Worm (Caenorhabditis elegans) whole organism, L2 larva: ENCODE data around the gene Y94H6A.3.
A peak's percentile ranks its signal among the peaks of the same experiment; 100 is the strongest.
"Not testable (repeated sequence)": the region's sequence is repeated elsewhere in the genome, so short reads cannot be mapped to it uniquely, and the experiment has no call there.

Experiments used
- C34F6.9 ChIP-seq: fragments of 150-350 bp; optimal IDR thresholded peaks from 2 replicates; lab custom pipeline; 2014; ENCODE audit warnings: missing biosample characterization, missing genetic modification characterization
- R02D3.7 ChIP-seq: fragments of 150-350 bp; optimal IDR thresholded peaks from 2 replicates; lab custom pipeline; 2014; ENCODE audit warnings: missing biosample characterization, missing genetic modification characterization
- ZK546.5 ChIP-seq: sonication (generic microtip); optimal IDR thresholded peaks from 2 replicates; lab custom pipeline; 2017; ENCODE audit warnings: missing biosample characterization, missing genetic modification characterization
- alr-1 ChIP-seq: fragments of 150-350 bp; optimal IDR thresholded peaks from 2 replicates; lab custom pipeline; 2014; ENCODE audit warnings: missing biosample characterization, missing genetic modification characterization
- aly-2 ChIP-seq: fragments of 150-350 bp; optimal IDR thresholded peaks from 2 replicates; lab custom pipeline; 2014; ENCODE audit warnings: missing biosample characterization, missing genetic modification characterization
- ama-1 ChIP-seq: fragments of 150-350 bp; optimal IDR thresholded peaks from 2 replicates; lab custom pipeline; 2018; ENCODE audit warnings: inconsistent platforms
- blmp-1 ChIP-seq: sonication (generic microtip); optimal IDR thresholded peaks from 2 replicates; lab custom pipeline; 2017; ENCODE audit warnings: missing genetic modification characterization, mild to moderate bottlenecking, missing compliant biosample characterization, antibody characterized with exemption, moderate library complexity; ENCODE audit not compliant: insufficient read depth
- ceh-82 ChIP-seq: fragments of 150-350 bp; optimal IDR thresholded peaks from 2 replicates; lab custom pipeline; 2014; ENCODE audit warnings: missing biosample characterization, missing genetic modification characterization
- crh-2 ChIP-seq: sonication (generic microtip); optimal IDR thresholded peaks from 2 replicates; lab custom pipeline; 2017; ENCODE audit warnings: missing biosample characterization, missing genetic modification characterization
- egl-27 ChIP-seq: sonication (generic microtip); optimal IDR thresholded peaks from 3 replicates; lab custom pipeline; 2017; ENCODE audit warnings: missing biosample characterization, missing genetic modification reagents, missing genetic modification characterization
- elt-1 ChIP-seq: fragments of 150-350 bp; optimal IDR thresholded peaks from 2 replicates; lab custom pipeline; 2014; ENCODE audit warnings: missing biosample characterization, missing genetic modification characterization
- gmeb-1 ChIP-seq: fragments of 150-350 bp; optimal IDR thresholded peaks from 2 replicates; lab custom pipeline; 2014; ENCODE audit warnings: missing biosample characterization, missing genetic modification characterization
- lin-11 ChIP-seq: fragments of 150-350 bp; sonication (generic microtip); optimal IDR thresholded peaks from 2 replicates; lab custom pipeline; 2014; ENCODE audit warnings: missing biosample characterization, missing genetic modification characterization, inconsistent platforms, mixed read lengths
- lin-13 ChIP-seq: fragments of 150-350 bp; optimal IDR thresholded peaks from 2 replicates; lab custom pipeline; 2014; ENCODE audit warnings: missing biosample characterization, missing genetic modification reagents, missing genetic modification characterization
- lin-39 ChIP-seq: fragments of 150-350 bp; optimal IDR thresholded peaks from 2 replicates; lab custom pipeline; 2014; ENCODE audit warnings: missing biosample characterization, missing genetic modification reagents, missing genetic modification characterization
- lsy-2 ChIP-seq, 2 experiments: fragments of 150-350 bp in 1 of 2; sonication (generic microtip) in 1 of 2; optimal IDR thresholded peaks; 2 replicates each; lab custom pipeline; 2014 to 2017; ENCODE audit warnings: missing biosample characterization in 2 of 2, missing genetic modification characterization in 2 of 2
- mbf-1 ChIP-seq: sonication (generic microtip); optimal IDR thresholded peaks from 2 replicates; lab custom pipeline; 2017; ENCODE audit warnings: missing biosample characterization, missing genetic modification characterization
- nhr-11 ChIP-seq: fragments of 150-350 bp; optimal IDR thresholded peaks from 2 replicates; lab custom pipeline; 2014; ENCODE audit warnings: missing biosample characterization, missing genetic modification characterization
- nhr-12 ChIP-seq: fragments of 150-350 bp; optimal IDR thresholded peaks from 2 replicates; lab custom pipeline; 2014; ENCODE audit warnings: missing biosample characterization, missing genetic modification characterization
- nhr-129 ChIP-seq: fragments of 150-350 bp; optimal IDR thresholded peaks from 2 replicates; lab custom pipeline; 2014; ENCODE audit warnings: missing biosample characterization, missing genetic modification characterization
- nhr-21 ChIP-seq: fragments of 150-350 bp; optimal IDR thresholded peaks from 2 replicates; lab custom pipeline; 2014; ENCODE audit warnings: missing biosample characterization, missing genetic modification characterization
- nhr-237 ChIP-seq: fragments of 150-350 bp; optimal IDR thresholded peaks from 2 replicates; lab custom pipeline; 2014; ENCODE audit warnings: missing biosample characterization, missing genetic modification characterization
- nhr-25 ChIP-seq: fragments of 150-350 bp; sonication (generic microtip); optimal IDR thresholded peaks from 3 replicates; lab custom pipeline; 2014; ENCODE audit warnings: missing biosample characterization, missing genetic modification characterization
- sem-4 ChIP-seq: fragments of 150-350 bp; optimal IDR thresholded peaks from 2 replicates; lab custom pipeline; 2014; ENCODE audit warnings: missing biosample characterization, missing genetic modification reagents, missing genetic modification characterization
- skn-1 ChIP-seq: sonication (generic microtip); optimal IDR thresholded peaks from 2 replicates; lab custom pipeline; 2017; ENCODE audit warnings: missing biosample characterization, missing genetic modification characterization
- sma-3 ChIP-seq: sonication (generic microtip); optimal IDR thresholded peaks from 2 replicates; lab custom pipeline; 2016; ENCODE audit warnings: missing genetic modification reagents, missing genetic modification characterization, missing compliant biosample characterization
- snpc-4 ChIP-seq: fragments of 150-350 bp; optimal IDR thresholded peaks from 2 replicates; lab custom pipeline; 2014; ENCODE audit warnings: missing biosample characterization, missing genetic modification characterization
- unc-55 ChIP-seq: fragments of 150-350 bp; sonication (generic microtip); optimal IDR thresholded peaks from 3 replicates; lab custom pipeline; 2014; ENCODE audit warnings: missing biosample characterization, missing genetic modification reagents, missing genetic modification characterization
- unc-62 ChIP-seq: fragments of 150-350 bp; optimal IDR thresholded peaks from 2 replicates; lab custom pipeline; 2014; ENCODE audit warnings: missing biosample characterization, missing genetic modification reagents, missing genetic modification characterization
- zag-1 ChIP-seq: fragments of 150-350 bp; optimal IDR thresholded peaks from 2 replicates; lab custom pipeline; 2014; ENCODE audit warnings: missing biosample characterization, missing genetic modification characterization
- ztf-1 ChIP-seq: fragments of 200-800 bp; sonication (Bioruptor generic); conservative IDR thresholded peaks from 2 replicates; pipeline ENCODE4 v1.3.6; 2022; ENCODE audit warnings: missing genetic modification characterization, missing compliant biosample characterization
- ztf-11 ChIP-seq: sonication (generic microtip); optimal IDR thresholded peaks from 2 replicates; lab custom pipeline; 2017; ENCODE audit warnings: missing biosample characterization, missing genetic modification characterization
- ztf-4 ChIP-seq: fragments of 150-350 bp; optimal IDR thresholded peaks from 2 replicates; lab custom pipeline; 2014; ENCODE audit warnings: missing biosample characterization, missing genetic modification characterization

The Y94H6A.3 gene

DNA sequence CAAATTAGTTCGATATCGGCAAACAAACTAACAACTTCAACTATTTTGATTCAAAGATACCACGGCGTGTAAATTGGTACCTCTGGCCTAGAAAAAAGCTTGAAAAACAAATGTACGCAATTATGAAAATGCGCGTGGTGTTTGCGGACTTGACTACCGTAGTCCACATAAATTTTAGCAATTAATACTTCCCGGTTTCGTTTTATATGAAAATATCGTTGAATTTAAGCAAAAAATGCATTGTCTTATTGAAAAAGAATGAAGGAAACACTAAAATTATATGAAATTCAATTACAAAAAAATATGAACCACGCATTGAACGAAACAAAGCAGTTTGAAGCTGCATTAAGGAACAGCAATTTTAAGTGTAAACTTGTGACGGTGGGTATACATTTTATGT is 1.4 kb upstream of the Y94H6A.3 start, which contains the start of gene gpx-4:
Gene gpx-4, minus strand, starts transcription at position 101 of the 400 bp plus-strand sequence.
- not testable (repeated sequence) for TF ChIP-seq sma-3 (GFP tag; lab: Kevin White, UChicago); ceh-82 (tag; lab: Kevin White, UChicago); aly-2 (tag; lab: Kevin White, UChicago)
- TF ChIP-seq, all 48 proteins: peak for 0; not testable (repeated sequence) for 48

DNA sequence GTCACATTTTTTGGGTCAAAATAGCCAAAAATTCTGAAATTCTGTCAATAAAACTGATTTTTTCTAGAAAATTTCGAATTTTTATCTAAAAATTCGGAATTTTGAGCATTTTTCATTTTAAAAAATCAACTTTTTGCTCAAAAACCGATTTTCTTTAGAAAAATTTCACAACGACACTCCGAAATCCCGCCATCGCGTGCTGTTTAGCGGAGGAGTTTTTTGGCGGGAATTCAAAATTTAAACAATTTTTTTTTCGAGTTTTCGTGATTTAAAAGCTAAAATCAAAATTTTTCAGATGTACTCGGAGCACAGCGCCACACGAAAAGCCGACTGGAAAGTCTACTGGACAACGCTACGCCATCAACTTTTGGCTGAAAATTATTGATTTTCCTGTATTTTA is 1.4 kb downstream of the Y94H6A.3 start:
- TF ChIP-seq nhr-129 (tag; lab: Kevin White, UChicago), result no peak
- TF ChIP-seq ZK546.5 (tag; lab: Kevin White, UChicago), result no peak
- no peak for TF ChIP-seq ceh-82 (tag; lab: Kevin White, UChicago)
- no peak for TF ChIP-seq nhr-11 (tag; lab: Kevin White, UChicago)
- TF ChIP-seq nhr-237 (tag; lab: Kevin White, UChicago), result no peak
- TF ChIP-seq gmeb-1 (tag; lab: Kevin White, UChicago), result no peak
- TF ChIP-seq skn-1 (tag; lab: Kevin White, UChicago), result no peak

- TF ChIP-seq snpc-4 (no peak), ztf-1 (GFP tag; lab: Robert Waterston, UW) (no peak), lin-39 (tag; lab: Kevin White, UChicago) (no peak), nhr-12 (tag; lab: Kevin White, UChicago) (no peak), nhr-129 (tag; lab: Kevin White, UChicago) (no peak), ztf-11 (no peak)
Observed at ce11 chrIV:2678152-2678551, 1.8 kb downstream of the Y94H6A.3 start.

DNA sequence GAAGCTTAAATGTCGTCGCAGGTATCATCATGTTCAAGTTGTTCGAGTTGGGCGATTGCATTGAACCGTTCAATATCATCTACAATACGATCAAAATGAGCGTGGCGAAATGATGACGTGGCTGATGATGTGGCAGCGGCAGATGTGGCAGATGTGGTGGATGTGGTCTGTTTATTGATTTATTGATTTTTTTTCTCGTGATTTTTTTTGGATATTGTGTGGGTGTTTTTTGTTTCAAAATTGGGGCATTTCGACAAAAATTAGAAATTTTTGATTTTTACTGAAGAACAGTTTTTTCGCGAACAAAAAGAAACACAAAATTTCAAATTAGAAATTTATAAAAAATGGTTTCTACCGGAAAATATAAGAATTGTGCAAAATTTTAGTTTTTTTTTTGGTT is 4.0 kb downstream of the Y94H6A.3 start:
- no peak for TF ChIP-seq R02D3.7 (tag; lab: Kevin White, UChicago)
- TF ChIP-seq, all 48 proteins: peak for 0

DNA sequence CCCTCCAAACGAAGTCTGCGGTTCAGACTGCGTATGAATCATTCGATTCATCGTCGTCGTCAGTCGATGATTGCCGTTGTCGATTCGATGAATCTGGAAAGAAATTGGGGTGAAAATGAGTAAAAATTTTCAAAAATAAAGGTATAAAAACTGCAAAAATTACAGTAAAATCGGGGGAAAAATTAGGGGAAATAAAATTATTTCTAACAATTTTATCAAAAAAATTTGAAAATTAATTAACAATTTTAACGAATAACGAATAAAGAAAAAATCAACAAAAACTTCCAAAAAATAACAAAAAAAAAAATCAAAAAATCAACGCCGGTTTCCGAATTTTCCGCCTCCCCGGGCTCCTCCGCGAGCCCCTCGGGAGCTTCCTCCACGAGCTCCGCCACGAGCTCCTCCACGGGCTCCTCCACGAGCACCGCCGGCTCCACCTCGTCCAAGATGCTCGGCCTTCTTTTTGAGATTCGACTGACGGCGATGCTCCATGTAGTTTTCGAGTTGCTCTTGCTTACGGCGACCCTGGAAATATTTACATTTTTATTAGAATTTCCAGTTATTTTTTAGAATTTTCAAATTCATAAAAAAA is 12.5 kb downstream of the Y94H6A.3 start, which contains the start of gene egrh-3:
Gene egrh-3, minus strand, starts transcription at position 51 of the 592 bp plus-strand sequence.
- TF ChIP-seq nhr-129 (tag; lab: Kevin White, UChicago), result no peak
- no peak for TF ChIP-seq zag-1 (tag; lab: Kevin White, UChicago)
- TF ChIP-seq elt-1 (tag; lab: Kevin White, UChicago), result no peak
- TF ChIP-seq ztf-11, result no peak
- TF ChIP-seq gmeb-1 (tag; lab: Kevin White, UChicago), result no peak
- TF ChIP-seq ZK546.5 (tag; lab: Kevin White, UChicago), result no peak
- TF ChIP-seq snpc-4, result no peak
- no peak for TF ChIP-seq lin-11 (tag; lab: Kevin White, UChicago)
- TF ChIP-seq ceh-82 (tag; lab: Kevin White, UChicago), result no peak
- no peak for TF ChIP-seq nhr-21 (tag; lab: Kevin White, UChicago)
- no peak for TF ChIP-seq egl-27 (tag; lab: Kevin White, UChicago)
- no peak for TF ChIP-seq skn-1 (tag; lab: Kevin White, UChicago)
- no peak for TF ChIP-seq R02D3.7 (tag; lab: Kevin White, UChicago)
- TF ChIP-seq blmp-1 (tag; lab: Kevin White, UChicago), result no peak
- TF ChIP-seq mbf-1 (tag; lab: Kevin White, UChicago), result no peak
- no peak for TF ChIP-seq alr-1 (tag; lab: Kevin White, UChicago)
- no peak for TF ChIP-seq unc-55 (GFP tag; lab: Kevin White, UChicago)
- TF ChIP-seq lsy-2 (tag; optimal IDR thresholded peaks at IDR 0.05; lab: Kevin White, UChicago), result no peak

ce11 chrIV:2703927-2704401 is 27.7 kb downstream of the Y94H6A.3 start, which contains the start of gene Y94H6A.5:
Y94H6A.5 (minus strand) TSS chrIV:2703977.
- TF ChIP-seq sma-3 (GFP tag; lab: Kevin White, UChicago), result peak; percentile 21
- TF ChIP-seq ceh-82 (tag; lab: Kevin White, UChicago), result no peak
- TF ChIP-seq snpc-4, result no peak
- no peak for TF ChIP-seq sem-4 (tag; lab: Kevin White, UChicago)
- TF ChIP-seq unc-62 (GFP tag; lab: Kevin White, UChicago), result no peak
- peak; percentile 68 for TF ChIP-seq unc-55 (GFP tag; lab: Kevin White, UChicago)
- TF ChIP-seq crh-2 (tag; lab: Kevin White, UChicago), result peak; percentile 56
- TF ChIP-seq egl-27 (tag; lab: Kevin White, UChicago), result peak; percentile 15
- TF ChIP-seq lin-11 (tag; lab: Kevin White, UChicago), result peak; percentile 5
- TF ChIP-seq elt-1 (tag; lab: Kevin White, UChicago), result no peak
- peak; percentile 74 for TF ChIP-seq ama-1 (lab: Kevin White, UChicago)
- peak; percentile 42 for TF ChIP-seq C34F6.9 (tag; lab: Kevin White, UChicago)
- peak; percentile 49 for TF ChIP-seq nhr-129 (tag; lab: Kevin White, UChicago)
- no peak for TF ChIP-seq zag-1 (tag; lab: Kevin White, UChicago)
- TF ChIP-seq gmeb-1 (tag; lab: Kevin White, UChicago), result peak; percentile 49
- peak; percentile 60 for TF ChIP-seq nhr-25 (tag; lab: Kevin White, UChicago)
- TF ChIP-seq lin-13 (GFP tag; lab: Kevin White, UChicago), result peak; percentile 69
- TF ChIP-seq ztf-4 (tag; lab: Kevin White, UChicago), result no peak
- peak; percentile 82 to 97 for TF ChIP-seq lsy-2 (tag; optimal IDR thresholded peaks at IDR 0.05; lab: Kevin White, UChicago)
